Worm (Caenorhabditis elegans): Measurements from ENCODE around the gene R07G3.7.

The R07G3.7 gene

ce11 chrII:7598702-7599314 is 14.7 kb downstream of the R07G3.7 start, which contains the start of gene pgam-5:
TSS of gene pgam-5 (minus strand) at chrII:7598752.
- no peak for TF ChIP-seq pag-3 (tag; optimal IDR thresholded peaks at IDR 0.05; ENCODE audit: borderline replicate concordance)
- no peak for TF ChIP-seq ztf-16 (tag; optimal IDR thresholded peaks at IDR 0.05)
- TF ChIP-seq rnt-1 (tag; optimal IDR thresholded peaks at IDR 0.05), result no peak
- TF ChIP-seq syd-9 (tag; optimal IDR thresholded peaks at IDR 0.05), result no peak
- TF ChIP-seq nhr-11 (tag; optimal IDR thresholded peaks at IDR 0.05), result no peak
- no peak for TF ChIP-seq lim-6 (tag; optimal IDR thresholded peaks at IDR 0.05)
- TF ChIP-seq pros-1 (tag; optimal IDR thresholded peaks at IDR 0.05), result no peak
- TF ChIP-seq sdc-2 (tag; optimal IDR thresholded peaks at IDR 0.05), result no peak
- TF ChIP-seq ceh-2 (tag; optimal IDR thresholded peaks at IDR 0.05), result no peak
- no peak for TF ChIP-seq ceh-31 (tag; optimal IDR thresholded peaks at IDR 0.05)
- TF ChIP-seq elt-2 (tag; optimal IDR thresholded peaks at IDR 0.05), result no peak
- no peak for TF ChIP-seq ceh-30 (tag; optimal IDR thresholded peaks at IDR 0.05)
- TF ChIP-seq pax-1 (tag; optimal IDR thresholded peaks at IDR 0.05), result no peak
- no peak for TF ChIP-seq hlh-6 (tag; optimal IDR thresholded peaks at IDR 0.05)

DNA sequence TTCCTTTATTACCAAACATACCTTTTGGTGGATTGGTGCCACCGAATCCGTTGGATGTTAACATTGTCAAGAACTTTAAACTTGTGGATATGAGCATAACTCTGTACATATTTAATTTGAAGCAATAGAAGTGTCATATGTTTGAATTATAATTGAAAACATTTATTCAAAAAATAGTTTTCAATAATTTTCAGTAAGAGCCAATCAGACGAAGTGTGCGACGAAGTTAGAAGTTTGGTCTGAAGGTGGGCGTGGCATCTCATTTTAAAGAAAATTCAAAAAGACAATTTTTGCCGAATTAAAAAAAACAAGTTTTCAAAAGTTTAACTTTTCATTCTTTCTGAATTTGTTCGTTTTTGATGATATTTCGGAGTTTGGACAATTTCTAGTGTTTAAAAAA is 18.7 kb downstream of the R07G3.7 start, which contains the start of gene syd-1:
TSS of gene syd-1 (minus strand) at position 101 of the 400 bp plus-strand sequence.
- no peak for TF ChIP-seq C38D4.7 (GFP tag; optimal IDR thresholded peaks at IDR 0.05)
- no peak for TF ChIP-seq zip-5 (tag; optimal IDR thresholded peaks at IDR 0.05)
- TF ChIP-seq unc-86 (tag; optimal IDR thresholded peaks at IDR 0.05), result no peak
- no peak for TF ChIP-seq unc-42 (tag; optimal IDR thresholded peaks at IDR 0.05)
- no peak for TF ChIP-seq nhr-11 (tag; optimal IDR thresholded peaks at IDR 0.05)
- TF ChIP-seq tbx-2 (tag; optimal IDR thresholded peaks at IDR 0.05), result no peak
- no peak for TF ChIP-seq sox-4 (tag; optimal IDR thresholded peaks at IDR 0.05)
- no peak for TF ChIP-seq dve-1 (tag; optimal IDR thresholded peaks at IDR 0.05)
- TF ChIP-seq ceh-34 (tag; optimal IDR thresholded peaks at IDR 0.05), result no peak
- TF ChIP-seq ttx-3 (tag; optimal IDR thresholded peaks at IDR 0.05), result no peak
- TF ChIP-seq ceh-2 (tag; optimal IDR thresholded peaks at IDR 0.05), result no peak
- TF ChIP-seq ets-4 (tag; optimal IDR thresholded peaks at IDR 0.05), result no peak
- no peak for TF ChIP-seq pqm-1 (tag; optimal IDR thresholded peaks at IDR 0.05)
- TF ChIP-seq T23F11.4 (GFP tag; optimal IDR thresholded peaks at IDR 0.05), result no peak
- no peak for TF ChIP-seq sox-2 (GFP tag; IDR thresholded peaks at IDR 0.05)

DNA sequence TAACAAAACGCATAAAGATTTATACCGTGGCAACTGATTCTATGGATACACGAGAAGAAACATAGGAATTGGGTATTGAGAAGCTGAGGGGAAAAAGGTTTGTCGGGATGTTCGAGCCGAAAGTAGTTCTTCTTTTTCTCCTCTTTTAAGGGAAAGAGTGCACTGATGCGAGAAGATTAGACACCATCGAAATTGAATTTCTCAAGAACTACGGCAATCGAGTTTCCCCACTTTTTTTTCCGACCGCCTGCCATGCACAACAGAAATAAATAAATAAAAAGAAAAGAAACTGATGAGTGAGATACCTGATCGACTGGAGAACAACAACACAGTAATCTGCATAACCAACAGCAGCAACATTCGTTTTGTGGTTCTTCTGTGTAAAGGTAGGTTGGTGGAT is 19.3 kb downstream of the R07G3.7 start:
- TF ChIP-seq ahr-1 (tag; optimal IDR thresholded peaks at IDR 0.05) (no peak), unc-3 (GFP tag; conservative IDR thresholded peaks at IDR 0.05) (no peak), unc-3 (tag; optimal IDR thresholded peaks at IDR 0.05) (no peak), eyg-1 (tag; optimal IDR thresholded peaks at IDR 0.05) (no peak), unc-42 (tag; optimal IDR thresholded peaks at IDR 0.05) (peak; percentile 84), K09A11.1 (tag; optimal IDR thresholded peaks at IDR 0.05; ENCODE audit: insufficient read depth) (no peak), syd-9 (tag; optimal IDR thresholded peaks at IDR 0.05) (no peak)

DNA sequence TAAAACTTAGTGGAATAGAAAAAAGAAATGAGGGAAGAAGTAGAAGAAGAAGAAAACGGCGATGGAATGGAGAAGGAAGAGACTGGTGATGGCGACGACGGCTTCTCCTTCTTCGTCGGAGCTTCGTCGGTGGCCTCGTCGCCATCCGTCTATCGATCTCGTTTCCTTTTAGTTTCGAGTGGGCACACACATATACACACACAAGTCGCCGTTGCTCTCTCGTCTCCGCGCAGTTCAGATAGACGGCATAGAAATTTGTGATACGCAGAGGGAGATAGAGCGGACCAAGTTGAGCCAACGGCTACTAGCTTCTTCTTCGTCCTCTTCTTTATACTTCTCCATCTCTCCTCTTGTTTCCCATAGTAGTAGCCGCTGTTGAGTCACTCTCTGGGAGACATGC is 20.3 kb downstream of the R07G3.7 start:
- TF ChIP-seq lin-11 (tag; optimal IDR thresholded peaks at IDR 0.05), result no peak
- peak; percentile 36 for TF ChIP-seq tbx-2 (tag; optimal IDR thresholded peaks at IDR 0.05)
- TF ChIP-seq tbx-7 (tag; optimal IDR thresholded peaks at IDR 0.05), result no peak
- peak; percentile 73 for TF ChIP-seq ceh-31 (tag; optimal IDR thresholded peaks at IDR 0.05)
- peak; percentile 12 for TF ChIP-seq nfya-1 (tag; optimal IDR thresholded peaks at IDR 0.05)
- TF ChIP-seq unc-42 (tag; optimal IDR thresholded peaks at IDR 0.05), result peak; percentile 28
- no peak for TF ChIP-seq K09A11.1 (tag; optimal IDR thresholded peaks at IDR 0.05; ENCODE audit: insufficient read depth)
- TF ChIP-seq ceh-34 (tag; optimal IDR thresholded peaks at IDR 0.05), result peak; percentile 1
- no peak for TF ChIP-seq lim-6 (tag; optimal IDR thresholded peaks at IDR 0.05)
- TF ChIP-seq F13H6.1 (tag; optimal IDR thresholded peaks at IDR 0.05), result peak; percentile 24
- peak; percentile 74 for TF ChIP-seq ceh-48 (tag; optimal IDR thresholded peaks at IDR 0.05)
